Worm (Caenorhabditis elegans) whole organism, late embryonic: ENCODE measurements around the gene sel-5.
A peak's percentile ranks its signal among the peaks of the same experiment; 100 is the strongest.

ENCODE experiments used
- C38D4.7 ChIP-seq: fragments of 200-800 bp; sonication (Bioruptor generic); optimal IDR thresholded peaks from 2 replicates; lab custom pipeline; 2018; ENCODE audit warnings: mild to moderate bottlenecking, missing genetic modification characterization, moderate library complexity, missing compliant biosample characterization
- K02D7.2 ChIP-seq: sonication (generic microtip); optimal IDR thresholded peaks from 2 replicates; lab custom pipeline; 2017; ENCODE audit warnings: mild to moderate bottlenecking, missing genetic modification characterization, missing compliant biosample characterization
- T23F11.4 ChIP-seq: fragments of 200-800 bp; sonication (Bioruptor generic); optimal IDR thresholded peaks from 2 replicates; lab custom pipeline; 2018; ENCODE audit warnings: mild to moderate bottlenecking, missing genetic modification characterization, missing compliant biosample characterization
- ahr-1 ChIP-seq: sonication (generic microtip); optimal IDR thresholded peaks from 2 replicates; lab custom pipeline; 2016; ENCODE audit warnings: missing genetic modification characterization, missing compliant biosample characterization
- ama-1 ChIP-seq: fragments of 150-350 bp; optimal IDR thresholded peaks from 2 replicates; lab custom pipeline; 2014
- ceh-14 ChIP-seq: sonication (generic microtip); optimal IDR thresholded peaks from 2 replicates; lab custom pipeline; 2016; ENCODE audit warnings: missing genotype, missing genetic modification characterization, missing compliant biosample characterization
- ceh-22 ChIP-seq: sonication (generic microtip); optimal IDR thresholded peaks from 2 replicates; lab custom pipeline; 2017; ENCODE audit warnings: missing biosample characterization, missing genetic modification characterization
- ceh-30 ChIP-seq: fragments of 150-350 bp; optimal IDR thresholded peaks from 2 replicates; lab custom pipeline; 2014; ENCODE audit warnings: missing biosample characterization, missing genetic modification characterization
- ceh-31 ChIP-seq: sonication (generic microtip); optimal IDR thresholded peaks from 2 replicates; lab custom pipeline; 2016; ENCODE audit warnings: missing genetic modification characterization, missing compliant biosample characterization
- ceh-34 ChIP-seq: sonication (generic microtip); optimal IDR thresholded peaks from 2 replicates; lab custom pipeline; 2016; ENCODE audit warnings: mild to moderate bottlenecking, missing genetic modification characterization, missing compliant biosample characterization
- ceh-45 ChIP-seq: fragments of 200-800 bp; sonication (Bioruptor generic); IDR thresholded peaks from 2 replicates; pipeline ENCODE4 v1.3.6; 2022; ENCODE audit warnings: missing genetic modification reagents, missing genetic modification characterization, missing compliant biosample characterization
- ceh-48 ChIP-seq: sonication (generic microtip); optimal IDR thresholded peaks from 2 replicates; lab custom pipeline; 2016; ENCODE audit warnings: missing genetic modification characterization, inconsistent platforms, missing compliant biosample characterization
- ceh-6 ChIP-seq: fragments of 200-800 bp; sonication (Bioruptor generic); optimal IDR thresholded peaks from 2 replicates; lab custom pipeline; 2018; ENCODE audit warnings: mild to moderate bottlenecking, missing genetic modification characterization, missing compliant biosample characterization
- ceh-9 ChIP-seq: sonication (generic microtip); optimal IDR thresholded peaks from 2 replicates; lab custom pipeline; 2016; ENCODE audit warnings: mild to moderate bottlenecking, missing genetic modification characterization, inconsistent platforms, missing compliant biosample characterization
- che-1 ChIP-seq: sonication (generic microtip); optimal IDR thresholded peaks from 2 replicates; lab custom pipeline; 2016; ENCODE audit warnings: mild to moderate bottlenecking, missing genetic modification characterization, missing compliant biosample characterization
- dve-1 ChIP-seq: sonication (generic microtip); optimal IDR thresholded peaks from 2 replicates; lab custom pipeline; 2017; ENCODE audit warnings: antibody characterized with exemption, mild to moderate bottlenecking, missing genetic modification characterization, missing compliant biosample characterization
- elt-2 ChIP-seq: sonication (generic microtip); optimal IDR thresholded peaks from 2 replicates; lab custom pipeline; 2016; ENCODE audit warnings: missing genetic modification reagents, missing genetic modification characterization, missing compliant biosample characterization
- elt-4 ChIP-seq: sonication (generic microtip); optimal IDR thresholded peaks from 2 replicates; lab custom pipeline; 2016; ENCODE audit warnings: missing genetic modification characterization, missing compliant biosample characterization
- ets-4 ChIP-seq: sonication (generic microtip); optimal IDR thresholded peaks from 2 replicates; lab custom pipeline; 2016; ENCODE audit warnings: missing genetic modification characterization, missing compliant biosample characterization
- eyg-1 ChIP-seq: sonication (generic microtip); optimal IDR thresholded peaks from 2 replicates; lab custom pipeline; 2016; ENCODE audit warnings: missing genotype, missing genetic modification characterization, missing compliant biosample characterization
- fax-1 ChIP-seq: sonication (generic microtip); optimal IDR thresholded peaks from 2 replicates; lab custom pipeline; 2016; ENCODE audit warnings: missing genotype, missing genetic modification characterization, missing compliant biosample characterization
- fkh-6 ChIP-seq: sonication (generic microtip); optimal IDR thresholded peaks from 2 replicates; lab custom pipeline; 2016; ENCODE audit warnings: missing genetic modification characterization, missing compliant biosample characterization
- gmeb-2 ChIP-seq: sonication (generic microtip); optimal IDR thresholded peaks from 2 replicates; lab custom pipeline; 2016; ENCODE audit warnings: missing genetic modification characterization, inconsistent platforms, missing compliant biosample characterization
- hlh-13 ChIP-seq: fragments of 200-800 bp; sonication (Bioruptor generic); optimal IDR thresholded peaks from 2 replicates; lab custom pipeline; 2018; ENCODE audit warnings: mild to moderate bottlenecking, missing genetic modification characterization, missing compliant biosample characterization
- hlh-15 ChIP-seq: sonication (generic microtip); optimal IDR thresholded peaks from 2 replicates; lab custom pipeline; 2016; ENCODE audit warnings: missing genetic modification characterization, missing compliant biosample characterization
- hlh-30 ChIP-seq: sonication (generic microtip); optimal IDR thresholded peaks from 2 replicates; lab custom pipeline; 2017; ENCODE audit warnings: antibody characterized with exemption, missing genetic modification characterization, missing compliant biosample characterization; ENCODE audit not compliant: insufficient read depth
- lin-11 ChIP-seq: fragments of 200-800 bp; sonication (Bioruptor generic); optimal IDR thresholded peaks from 2 replicates; lab custom pipeline; 2018; ENCODE audit warnings: mild to moderate bottlenecking, missing genetic modification characterization, missing compliant biosample characterization
- madf-2 ChIP-seq: sonication (generic microtip); optimal IDR thresholded peaks from 2 replicates; lab custom pipeline; 2017; ENCODE audit warnings: missing genetic modification characterization, missing compliant biosample characterization
- nfya-1 ChIP-seq: sonication (generic microtip); optimal IDR thresholded peaks from 2 replicates; lab custom pipeline; 2017; ENCODE audit warnings: missing genetic modification characterization, mild to moderate bottlenecking, missing compliant biosample characterization, antibody characterized with exemption, moderate library complexity
- nhr-11 ChIP-seq: fragments of 150-350 bp; optimal IDR thresholded peaks from 2 replicates; lab custom pipeline; 2014; ENCODE audit warnings: missing biosample characterization, missing genetic modification characterization
- nhr-232 ChIP-seq: sonication (generic microtip); optimal IDR thresholded peaks from 2 replicates; lab custom pipeline; 2016; ENCODE audit warnings: missing genetic modification characterization, missing compliant biosample characterization
- npax-4 ChIP-seq: sonication (generic microtip); optimal IDR thresholded peaks from 2 replicates; lab custom pipeline; 2016; ENCODE audit warnings: missing genetic modification characterization, missing compliant biosample characterization
- odd-2 ChIP-seq: sonication (generic microtip); optimal IDR thresholded peaks from 2 replicates; lab custom pipeline; 2017; ENCODE audit warnings: antibody characterized with exemption, mild to moderate bottlenecking, missing genetic modification characterization, missing compliant biosample characterization
- pag-3 ChIP-seq: sonication (generic microtip); optimal IDR thresholded peaks from 2 replicates; lab custom pipeline; 2016; ENCODE audit warnings: missing compliant biosample characterization, missing genetic modification characterization, borderline replicate concordance
- pat-9 ChIP-seq: fragments of 200-800 bp; sonication (Bioruptor generic); optimal IDR thresholded peaks from 2 replicates; lab custom pipeline; 2018; ENCODE audit warnings: mild to moderate bottlenecking, missing genetic modification characterization, moderate library complexity, missing compliant biosample characterization
- pax-1 ChIP-seq: fragments of 150-350 bp; optimal IDR thresholded peaks from 2 replicates; lab custom pipeline; 2014; ENCODE audit warnings: missing biosample characterization, missing genetic modification characterization
- pha-2 ChIP-seq: sonication (generic microtip); optimal IDR thresholded peaks from 2 replicates; lab custom pipeline; 2017; ENCODE audit warnings: mild to moderate bottlenecking, missing genetic modification characterization, missing compliant biosample characterization
- pha-4 ChIP-seq: fragments of 150-350 bp; optimal IDR thresholded peaks from 2 replicates; lab custom pipeline; 2018; ENCODE audit warnings: missing biosample characterization, missing genetic modification reagents, missing genetic modification characterization
- pros-1 ChIP-seq: fragments of 150-350 bp; optimal IDR thresholded peaks from 2 replicates; lab custom pipeline; 2014; ENCODE audit warnings: missing biosample characterization, missing genetic modification reagents, missing genetic modification characterization
- ref-2 ChIP-seq: sonication (generic microtip); optimal IDR thresholded peaks from 2 replicates; lab custom pipeline; 2016; ENCODE audit warnings: missing genetic modification characterization, missing compliant biosample characterization
- rnt-1 ChIP-seq: sonication (generic microtip); optimal IDR thresholded peaks from 2 replicates; lab custom pipeline; 2016; ENCODE audit warnings: missing genetic modification characterization, missing compliant biosample characterization
- sdc-2 ChIP-seq: sonication (generic microtip); optimal IDR thresholded peaks from 2 replicates; lab custom pipeline; 2016; ENCODE audit warnings: missing genotype, missing genetic modification characterization, missing compliant biosample characterization
- sox-2 ChIP-seq: fragments of 200-800 bp; sonication (Bioruptor generic); IDR thresholded peaks from 2 replicates; pipeline ENCODE4 v1.3.6; 2022; ENCODE audit warnings: missing genetic modification reagents, missing genetic modification characterization, missing compliant biosample characterization
- sox-4 ChIP-seq: sonication (generic microtip); optimal IDR thresholded peaks from 2 replicates; lab custom pipeline; 2017; ENCODE audit warnings: mild to moderate bottlenecking, missing genetic modification characterization, inconsistent platforms, missing compliant biosample characterization
- syd-9 ChIP-seq: sonication (generic microtip); optimal IDR thresholded peaks from 2 replicates; lab custom pipeline; 2016; ENCODE audit warnings: mild to moderate bottlenecking, missing genetic modification characterization, moderate library complexity, missing compliant biosample characterization
- tbx-2 ChIP-seq: sonication (generic microtip); optimal IDR thresholded peaks from 2 replicates; lab custom pipeline; 2016; ENCODE audit warnings: missing genetic modification characterization, missing compliant biosample characterization
- tbx-7 ChIP-seq: sonication (generic microtip); optimal IDR thresholded peaks from 2 replicates; lab custom pipeline; 2016; ENCODE audit warnings: missing genotype, missing genetic modification characterization, missing compliant biosample characterization
- ttx-3 ChIP-seq: sonication (generic microtip); optimal IDR thresholded peaks from 2 replicates; lab custom pipeline; 2016; ENCODE audit warnings: missing genetic modification reagents, missing genetic modification characterization, missing compliant biosample characterization
- unc-3 ChIP-seq, 2 experiments: fragments of 200-800 bp in 1 of 2; sonication (Bioruptor generic) in 1 of 2; sonication (generic microtip) in 1 of 2; conservative IDR thresholded peaks in 1 of 2; optimal IDR thresholded peaks in 1 of 2; 2 replicates each; pipeline versions ENCODE4 v1.3.6 to Lab custom; 2016 to 2022; ENCODE audit warnings: missing compliant biosample characterization in 2 of 2, missing genetic modification characterization in 2 of 2, missing genetic modification reagents in 1 of 2
- unc-86 ChIP-seq: sonication (generic microtip); optimal IDR thresholded peaks from 2 replicates; lab custom pipeline; 2016; ENCODE audit warnings: missing genetic modification characterization, missing compliant biosample characterization
- ztf-16 ChIP-seq: sonication (generic microtip); optimal IDR thresholded peaks from 2 replicates; lab custom pipeline; 2017; ENCODE audit warnings: missing genetic modification characterization, missing compliant biosample characterization

The sel-5 gene

ce11 chrIII:4561286-4561685, 17.0 kb downstream of the sel-5 start:
- TF ChIP-seq elt-2 (tag; lab: Kevin White, UChicago) (peak; percentile 10), nfya-1 (no peak)
- TF ChIP-seq, all 69 proteins: peak for 1

DNA sequence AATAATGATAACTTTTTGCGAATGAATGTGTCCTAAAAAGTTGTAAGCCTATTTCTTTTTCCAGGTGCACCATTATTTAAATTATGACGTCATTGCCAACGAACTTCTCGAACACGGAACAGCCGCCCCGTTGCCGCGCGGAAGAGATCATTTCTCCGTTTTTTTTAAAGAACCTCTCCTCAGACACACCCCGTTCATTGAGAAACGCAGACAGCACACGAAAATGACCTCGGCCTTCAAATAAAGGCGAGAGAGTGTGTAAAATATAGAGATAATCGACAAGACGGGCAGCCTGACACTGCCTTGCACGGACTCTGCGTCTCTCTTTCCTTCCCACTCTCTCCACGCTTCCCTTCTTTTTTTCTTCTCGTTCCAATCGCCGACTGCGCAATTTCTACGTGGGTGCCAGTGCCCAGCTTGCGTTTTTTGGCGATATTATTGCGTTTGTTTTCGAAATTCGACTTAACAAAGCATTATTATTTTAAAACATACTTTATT, 17.8 kb downstream of the sel-5 start:
- TF ChIP-seq npax-4 (tag; lab: Kevin White, UChicago) (no peak), sox-2 (GFP tag; lab: Robert Waterston, UW) (no peak), pax-1 (tag; lab: Kevin White, UChicago) (peak; percentile 23), tbx-2 (peak; percentile 48), ets-4 (tag; lab: Kevin White, UChicago) (peak; percentile 26), ceh-48 (tag; lab: Kevin White, UChicago) (no peak), ama-1 (lab: Kevin White, UChicago) (peak; percentile 52), dve-1 (tag; lab: Kevin White, UChicago) (no peak), ceh-22 (no peak), rnt-1 (tag; lab: Kevin White, UChicago) (no peak), ahr-1 (no peak), gmeb-2 (no peak), nfya-1 (peak; percentile 81), K02D7.2 (tag; lab: Kevin White, UChicago) (no peak), ceh-9 (tag; lab: Kevin White, UChicago) (no peak), ref-2 (tag; lab: Kevin White, UChicago) (no peak), tbx-7 (no peak), pha-2 (tag; lab: Kevin White, UChicago) (no peak), C38D4.7 (GFP tag; lab: Kevin White, UChicago) (no peak), unc-86 (tag; lab: Kevin White, UChicago) (no peak), T23F11.4 (GFP tag; lab: Kevin White, UChicago) (no peak), hlh-15 (no peak), eyg-1 (tag; lab: Kevin White, UChicago) (no peak), pag-3 (tag; lab: Kevin White, UChicago) (no peak), hlh-30 (tag; lab: Kevin White, UChicago) (peak; percentile 26), ztf-16 (no peak), madf-2 (tag; lab: Kevin White, UChicago) (no peak), elt-2 (tag; lab: Kevin White, UChicago) (no peak), ceh-30 (tag; lab: Kevin White, UChicago) (no peak), unc-3 (GFP tag; conservative IDR thresholded peaks at IDR 0.05; lab: Robert Waterston, UW) (no peak), unc-3 (tag; optimal IDR thresholded peaks at IDR 0.05; lab: Kevin White, UChicago) (no peak), nhr-232 (tag; lab: Kevin White, UChicago) (no peak), sox-4 (tag; lab: Kevin White, UChicago) (no peak), ceh-14 (no peak), pha-4 (no peak), pat-9 (tag; lab: Kevin White, UChicago) (no peak), che-1 (tag; lab: Kevin White, UChicago) (no peak), lin-11 (tag; lab: Kevin White, UChicago) (no peak), hlh-13 (GFP tag; lab: Kevin White, UChicago) (no peak), ttx-3 (tag; lab: Kevin White, UChicago) (no peak), fkh-6 (tag; lab: Kevin White, UChicago) (no peak), elt-4 (tag; lab: Kevin White, UChicago) (no peak), syd-9 (tag; lab: Kevin White, UChicago) (no peak), ceh-31 (tag; lab: Kevin White, UChicago) (peak; percentile 66), ceh-45 (GFP tag; lab: Robert Waterston, UW) (no peak), fax-1 (tag; lab: Kevin White, UChicago) (no peak), nhr-11 (tag; lab: Kevin White, UChicago) (no peak), sdc-2 (tag; lab: Kevin White, UChicago) (no peak), pros-1 (tag; lab: Kevin White, UChicago) (no peak), odd-2 (no peak), ceh-34 (tag; lab: Kevin White, UChicago) (peak; percentile 64), ceh-6 (GFP tag; lab: Kevin White, UChicago) (no peak)
